Worm (Caenorhabditis elegans) whole organism, young adult: ENCODE results near the gene irg-7.

Source experiments
- K12H6.12 ChIP-seq: fragments of 200-800 bp; sonication (Bioruptor generic); optimal IDR thresholded peaks from 2 replicates; lab custom pipeline; 2018; ENCODE audit warnings: mild to moderate bottlenecking, missing genetic modification characterization, missing compliant biosample characterization
- ceh-100 ChIP-seq: fragments of 200-800 bp; sonication (Bioruptor generic); IDR thresholded peaks from 2 replicates; pipeline ENCODE4 v1.3.6; 2022; ENCODE audit warnings: missing genetic modification reagents, missing genetic modification characterization, missing compliant biosample characterization
- efl-1 ChIP-seq: fragments of 150-350 bp; optimal IDR thresholded peaks from 2 replicates; lab custom pipeline; 2014; ENCODE audit warnings: missing biosample characterization, missing genetic modification reagents, missing genetic modification characterization
- mcd-1 ChIP-seq: fragments of 200-800 bp; sonication (Bioruptor generic); IDR thresholded peaks from 2 replicates; pipeline ENCODE4 v1.3.6; 2022; ENCODE audit warnings: missing genetic modification reagents, missing genetic modification characterization, missing compliant biosample characterization
- nhr-27 ChIP-seq: fragments of 200-800 bp; sonication (Bioruptor generic); optimal IDR thresholded peaks from 2 replicates; lab custom pipeline; 2018; ENCODE audit warnings: mild to moderate bottlenecking, missing genetic modification characterization, moderate library complexity, missing compliant biosample characterization
- zfh-2 ChIP-seq: fragments of 200-800 bp; sonication (Bioruptor generic); conservative IDR thresholded peaks from 2 replicates; pipeline ENCODE4 v1.3.6; 2022; ENCODE audit warnings: missing genetic modification reagents, missing genetic modification characterization, missing compliant biosample characterization

DNA sequence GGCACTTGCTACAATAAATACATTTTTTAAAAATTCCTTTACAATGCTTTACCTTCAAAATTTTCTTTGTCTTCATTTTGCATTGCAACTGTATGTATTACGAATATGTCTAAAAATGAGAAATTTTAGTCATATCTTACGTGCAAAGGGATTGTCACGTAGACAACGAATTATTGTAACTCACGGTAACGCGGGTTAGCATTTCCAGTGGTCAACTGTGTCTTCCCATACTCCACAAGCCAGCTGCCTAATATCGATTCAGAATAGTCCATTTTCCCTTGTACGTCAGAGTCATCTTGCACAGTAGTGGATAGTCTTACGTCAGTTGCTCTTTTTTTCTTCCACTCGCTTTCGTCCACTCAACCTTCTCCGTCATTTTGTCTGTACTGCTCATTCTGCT is 19.2 kb upstream of the irg-7 start, which contains the start of gene fbxb-71:
- TF ChIP-seq zfh-2: no peak
- no peak for TF ChIP-seq efl-1 (GFP tag; lab: Kevin White, UChicago)
- no peak for TF ChIP-seq mcd-1 (GFP tag; lab: Robert Waterston, UW)
- TF ChIP-seq K12H6.12 (tag; lab: Kevin White, UChicago): no peak
- no peak for TF ChIP-seq nhr-27 (tag; lab: Kevin White, UChicago)
- TF ChIP-seq ceh-100: no peak
